Worm (Caenorhabditis elegans) whole organism, L4/young adult: Measurements from ENCODE around the gene C07A12.2.

Experiments
- W03F9.2 ChIP-seq: fragments of 150-350 bp; optimal IDR thresholded peaks from 2 replicates; lab custom pipeline; 2014; ENCODE audit warnings: missing biosample characterization, missing genetic modification characterization
- him-1 ChIP-seq: sonication (generic microtip); optimal IDR thresholded peaks from 2 replicates; lab custom pipeline; 2016; ENCODE audit warnings: missing genotype, missing genetic modification reagents, missing genetic modification characterization, missing compliant biosample characterization

- no peak for TF ChIP-seq W03F9.2 (tag; lab: Kevin White, UChicago)
- no peak for TF ChIP-seq him-1 (tag; lab: Kevin White, UChicago)
Observed at ce11 chrX:4549853-4550596, 5.4 kb downstream of the C07A12.2 start, which contains the start of gene C07A12.18.
